Worm (Caenorhabditis elegans) whole organism, young adult: ENCODE data around the gene nmr-2.

Experiments
- B0019.2 ChIP-seq: fragments of 200-800 bp; sonication (Bioruptor generic); conservative IDR thresholded peaks from 2 replicates; pipeline ENCODE4 v1.3.6; 2022; ENCODE audit warnings: missing genetic modification reagents, missing genetic modification characterization, missing compliant biosample characterization
- B0035.1 ChIP-seq: sonication (generic microtip); optimal IDR thresholded peaks from 2 replicates; lab custom pipeline; 2016; ENCODE audit warnings: missing genetic modification characterization, mild to moderate bottlenecking, missing compliant biosample characterization, missing genotype, missing genetic modification reagents
- B0336.3 ChIP-seq: fragments of 200-800 bp; sonication (Bioruptor generic); IDR thresholded peaks from 2 replicates; pipeline ENCODE4 v1.3.6; 2022; ENCODE audit warnings: missing genetic modification characterization, missing compliant biosample characterization
- C17E4.6 ChIP-seq: fragments of 200-800 bp; sonication (Bioruptor generic); IDR thresholded peaks from 2 replicates; pipeline ENCODE4 v1.3.6; 2022; ENCODE audit warnings: missing genetic modification reagents, missing genetic modification characterization, missing compliant biosample characterization
- D2030.7 ChIP-seq: fragments of 200-800 bp; sonication (Bioruptor generic); IDR thresholded peaks from 2 replicates; pipeline ENCODE4 v1.3.6; 2022; ENCODE audit warnings: missing genetic modification reagents, missing genetic modification characterization, missing compliant biosample characterization
- F23B12.7 ChIP-seq: sonication (generic microtip); optimal IDR thresholded peaks from 2 replicates; lab custom pipeline; 2017; ENCODE audit warnings: missing genetic modification characterization, mild to moderate bottlenecking, missing compliant biosample characterization, antibody characterized with exemption, moderate library complexity; ENCODE audit not compliant: insufficient read depth
- F52B5.7 ChIP-seq: sonication (generic microtip); optimal IDR thresholded peaks from 2 replicates; lab custom pipeline; 2016; ENCODE audit warnings: mild to moderate bottlenecking, missing genetic modification characterization, missing compliant biosample characterization
- F55B11.4 ChIP-seq: sonication (generic microtip); optimal IDR thresholded peaks from 2 replicates; lab custom pipeline; 2016; ENCODE audit warnings: missing compliant biosample characterization, missing genetic modification characterization, borderline replicate concordance; ENCODE audit not compliant: insufficient read depth
- F57A8.1 ChIP-seq: fragments of 200-800 bp; sonication (Bioruptor generic); optimal IDR thresholded peaks from 2 replicates; lab custom pipeline; 2018; ENCODE audit warnings: mild to moderate bottlenecking, missing genetic modification characterization, moderate library complexity, missing compliant biosample characterization
- Y53F4B.3 ChIP-seq: fragments of 200-800 bp; sonication (Bioruptor generic); IDR thresholded peaks from 2 replicates; pipeline ENCODE4 v1.3.6; 2022; ENCODE audit warnings: missing genetic modification reagents, missing genetic modification characterization, missing compliant biosample characterization
- ZK185.1 ChIP-seq: sonication (generic microtip); optimal IDR thresholded peaks from 2 replicates; lab custom pipeline; 2016; ENCODE audit warnings: mild to moderate bottlenecking, missing genetic modification characterization, missing compliant biosample characterization; ENCODE audit not compliant: poor library complexity, severe bottlenecking
- athp-1 ChIP-seq: sonication (generic microtip); optimal IDR thresholded peaks from 2 replicates; lab custom pipeline; 2017; ENCODE audit warnings: mild to moderate bottlenecking, missing genetic modification characterization, missing compliant biosample characterization
- attf-3 ChIP-seq: fragments of 200-800 bp; sonication (Bioruptor generic); conservative IDR thresholded peaks from 2 replicates; pipeline ENCODE4 v1.3.6; 2022; ENCODE audit warnings: missing genetic modification reagents, missing genetic modification characterization, missing compliant biosample characterization
- cebp-1 ChIP-seq, 2 experiments: fragments of 200-800 bp in 1 of 2; sonication (Bioruptor generic) in 1 of 2; sonication (generic microtip) in 1 of 2; IDR thresholded peaks in 1 of 2; optimal IDR thresholded peaks in 1 of 2; 2 replicates each; pipeline versions ENCODE4 v1.3.6 to Lab custom; 2017 to 2022; ENCODE audit warnings: missing compliant biosample characterization in 2 of 2, missing genetic modification characterization in 2 of 2, mild to moderate bottlenecking in 1 of 2, missing genetic modification reagents in 1 of 2, moderate library complexity in 1 of 2
- ceh-40 ChIP-seq: fragments of 200-800 bp; sonication (Bioruptor generic); IDR thresholded peaks from 2 replicates; pipeline ENCODE4 v1.3.6; 2022; ENCODE audit warnings: missing genetic modification characterization, missing compliant biosample characterization
- chd-7 ChIP-seq: sonication (generic microtip); optimal IDR thresholded peaks from 2 replicates; lab custom pipeline; 2016; ENCODE audit warnings: mild to moderate bottlenecking, missing genetic modification characterization, moderate library complexity, missing compliant biosample characterization
- dox-1 ChIP-seq: fragments of 200-800 bp; sonication (Bioruptor generic); IDR thresholded peaks from 2 replicates; pipeline ENCODE4 v1.3.6; 2022; ENCODE audit warnings: missing genetic modification reagents, missing genetic modification characterization, missing compliant biosample characterization
- dpl-1 ChIP-seq: fragments of 150-350 bp; optimal IDR thresholded peaks from 2 replicates; lab custom pipeline; 2014; ENCODE audit warnings: missing biosample characterization, missing genetic modification reagents, missing genetic modification characterization
- egl-44 ChIP-seq: fragments of 200-800 bp; sonication (Bioruptor generic); IDR thresholded peaks from 2 replicates; pipeline ENCODE4 v1.3.6; 2022; ENCODE audit warnings: missing genetic modification reagents, missing genetic modification characterization, missing compliant biosample characterization
- gei-17 ChIP-seq: fragments of 200-800 bp; sonication (Bioruptor generic); optimal IDR thresholded peaks from 2 replicates; lab custom pipeline; 2018; ENCODE audit warnings: mild to moderate bottlenecking, missing genetic modification characterization, missing compliant biosample characterization
- hsf-1 ChIP-seq: fragments of 200-800 bp; sonication (Bioruptor generic); IDR thresholded peaks from 2 replicates; pipeline ENCODE4 v1.3.6; 2022; ENCODE audit warnings: missing genetic modification reagents, missing genetic modification characterization, missing compliant biosample characterization
- let-607 ChIP-seq, 2 experiments: fragments of 200-800 bp in 1 of 2; sonication (Bioruptor generic) in 1 of 2; sonication (generic microtip) in 1 of 2; optimal IDR thresholded peaks; 2 replicates each; lab custom pipeline; 2016 to 2018; ENCODE audit warnings: mild to moderate bottlenecking in 2 of 2, missing compliant biosample characterization in 2 of 2, missing genetic modification characterization in 2 of 2, moderate library complexity in 2 of 2, missing genotype in 1 of 2
- lin-26 ChIP-seq: fragments of 200-800 bp; sonication (Bioruptor generic); IDR thresholded peaks from 2 replicates; pipeline ENCODE4 v1.3.6; 2022; ENCODE audit warnings: missing genetic modification reagents, missing genetic modification characterization, missing compliant biosample characterization
- lin-40 ChIP-seq: sonication (generic microtip); optimal IDR thresholded peaks from 2 replicates; lab custom pipeline; 2016; ENCODE audit warnings: missing genetic modification characterization, mild to moderate bottlenecking, missing compliant biosample characterization, missing genotype, missing genetic modification reagents
- lin-54 ChIP-seq: fragments of 200-800 bp; sonication (Bioruptor generic); optimal IDR thresholded peaks from 2 replicates; lab custom pipeline; 2018; ENCODE audit warnings: mild to moderate bottlenecking, missing genetic modification characterization, missing compliant biosample characterization
- lsl-1 ChIP-seq: fragments of 200-800 bp; sonication (Bioruptor generic); optimal IDR thresholded peaks from 2 replicates; lab custom pipeline; 2018; ENCODE audit warnings: mild to moderate bottlenecking, missing genetic modification characterization, moderate library complexity, missing compliant biosample characterization
- madf-6 ChIP-seq: fragments of 200-800 bp; sonication (Bioruptor generic); IDR thresholded peaks from 2 replicates; pipeline ENCODE4 v1.3.6; 2022; ENCODE audit warnings: missing genetic modification reagents, missing genetic modification characterization, missing compliant biosample characterization
- mcd-1 ChIP-seq: fragments of 200-800 bp; sonication (Bioruptor generic); IDR thresholded peaks from 2 replicates; pipeline ENCODE4 v1.3.6; 2022; ENCODE audit warnings: missing genetic modification reagents, missing genetic modification characterization, missing compliant biosample characterization
- mel-28 ChIP-seq: sonication (generic microtip); optimal IDR thresholded peaks from 2 replicates; lab custom pipeline; 2016; ENCODE audit warnings: borderline replicate concordance, mild to moderate bottlenecking, missing genetic modification characterization, missing compliant biosample characterization
- nhr-120 ChIP-seq: fragments of 200-800 bp; sonication (Bioruptor generic); IDR thresholded peaks from 2 replicates; pipeline ENCODE4 v1.3.6; 2022; ENCODE audit warnings: missing genetic modification characterization, missing compliant biosample characterization
- nhr-179 ChIP-seq: sonication (generic microtip); optimal IDR thresholded peaks from 2 replicates; lab custom pipeline; 2016; ENCODE audit warnings: mild to moderate bottlenecking, missing genetic modification characterization, missing compliant biosample characterization
- nhr-27 ChIP-seq: fragments of 200-800 bp; sonication (Bioruptor generic); optimal IDR thresholded peaks from 2 replicates; lab custom pipeline; 2018; ENCODE audit warnings: mild to moderate bottlenecking, missing genetic modification characterization, moderate library complexity, missing compliant biosample characterization
- nhr-80 ChIP-seq: sonication (generic microtip); optimal IDR thresholded peaks from 2 replicates; lab custom pipeline; 2016; ENCODE audit warnings: missing genetic modification characterization, missing compliant biosample characterization
- nhr-90 ChIP-seq: sonication (generic microtip); optimal IDR thresholded peaks from 2 replicates; lab custom pipeline; 2016; ENCODE audit warnings: missing genotype, mild to moderate bottlenecking, missing genetic modification characterization, missing compliant biosample characterization
- rec-8 ChIP-seq, 2 experiments: sonication (generic microtip); optimal IDR thresholded peaks; 2 replicates each; lab custom pipeline; 2016; ENCODE audit warnings: mild to moderate bottlenecking in 2 of 2, missing genetic modification characterization in 2 of 2, missing genetic modification reagents in 2 of 2, missing genotype in 2 of 2, missing biosample characterization in 1 of 2, missing compliant biosample characterization in 1 of 2, moderate library complexity in 1 of 2
- rpc-1 ChIP-seq, 2 experiments: fragments of 150-350 bp in 1 of 2; sonication (generic microtip) in 1 of 2; optimal IDR thresholded peaks; 2 replicates each; lab custom pipeline; 2014 to 2018; ENCODE audit warnings: missing biosample characterization in 1 of 2, missing genetic modification characterization in 1 of 2, missing genetic modification reagents in 1 of 2, missing genotype in 1 of 2
- snpc-1.3 ChIP-seq: sonication (generic microtip); optimal IDR thresholded peaks from 2 replicates; lab custom pipeline; 2017; ENCODE audit warnings: missing genetic modification characterization, mild to moderate bottlenecking, missing compliant biosample characterization, antibody characterized with exemption, moderate library complexity, missing genotype, missing genetic modification reagents; ENCODE audit not compliant: insufficient read depth
- sptf-2 ChIP-seq: fragments of 200-800 bp; sonication (Bioruptor generic); optimal IDR thresholded peaks from 2 replicates; lab custom pipeline; 2018; ENCODE audit warnings: mild to moderate bottlenecking, missing genetic modification characterization, missing compliant biosample characterization
- tbx-9 ChIP-seq: sonication (generic microtip); optimal IDR thresholded peaks from 2 replicates; lab custom pipeline; 2016; ENCODE audit warnings: borderline replicate concordance, missing genetic modification characterization, inconsistent platforms, missing compliant biosample characterization
- ztf-25 ChIP-seq: fragments of 200-800 bp; sonication (Bioruptor generic); IDR thresholded peaks from 2 replicates; pipeline ENCODE4 v1.3.6; 2022; ENCODE audit warnings: missing genetic modification reagents, missing genetic modification characterization, missing compliant biosample characterization
- ztf-28 ChIP-seq: fragments of 200-800 bp; sonication (Bioruptor generic); IDR thresholded peaks from 2 replicates; pipeline ENCODE4 v1.3.6; 2022; ENCODE audit warnings: missing genetic modification reagents, missing genetic modification characterization, missing compliant biosample characterization

The nmr-2 gene

ce11 chrV:15057724-15058123 lies 46.3 kb upstream of the nmr-2 start:
- TF ChIP-seq B0019.2 (GFP tag; lab: Robert Waterston, UW) (no peak), nhr-27 (no peak), B0035.1 (tag; lab: Kevin White, UChicago) (no peak), lsl-1 (GFP tag; lab: Kevin White, UChicago) (no peak), let-607 (tag; optimal IDR thresholded peaks at IDR 0.05; lab: Kevin White, UChicago) (no peak), mcd-1 (GFP tag; lab: Robert Waterston, UW) (no peak), F55B11.4 (tag; lab: Kevin White, UChicago) (no peak), mel-28 (tag; lab: Kevin White, UChicago) (no peak), ZK185.1 (tag; lab: Kevin White, UChicago) (no peak), F52B5.7 (tag; lab: Kevin White, UChicago) (no peak), ceh-40 (no peak), dox-1 (GFP tag; lab: Robert Waterston, UW) (no peak), dpl-1 (no peak), nhr-179 (tag; lab: Kevin White, UChicago) (no peak), cebp-1 (GFP tag; IDR thresholded peaks at IDR 0.05; lab: Robert Waterston, UW) (no peak), cebp-1 (tag; optimal IDR thresholded peaks at IDR 0.05; lab: Kevin White, UChicago) (no peak)

ce11 chrV:15056346-15056839 lies 44.9 kb upstream of the nmr-2 start:
- TF ChIP-seq B0336.3 (GFP tag; lab: Robert Waterston, UW): peak; percentile 61
- no peak for TF ChIP-seq attf-3
- peak; percentile 76 for TF ChIP-seq lin-26 (GFP tag; lab: Robert Waterston, UW)
- TF ChIP-seq F23B12.7 (tag; lab: Kevin White, UChicago): no peak
- TF ChIP-seq madf-6 (GFP tag; lab: Robert Waterston, UW): peak; percentile 59
- no peak for TF ChIP-seq Y53F4B.3 (GFP tag; lab: Robert Waterston, UW)
- TF ChIP-seq snpc-1.3 (tag; lab: Kevin White, UChicago): no peak
- no peak for TF ChIP-seq lin-40 (tag; lab: Kevin White, UChicago)
- peak; percentile 12 for TF ChIP-seq lin-54 (GFP tag; lab: Kevin White, UChicago)
- TF ChIP-seq chd-7 (tag; lab: Kevin White, UChicago): peak; percentile 25
- TF ChIP-seq hsf-1 (GFP tag; lab: Robert Waterston, UW): 0 out of 2 replicates have a peak, but pooled peaks have one; percentile 53
- TF ChIP-seq, all 124 proteins: peak for 6

- TF ChIP-seq madf-6 (GFP tag; lab: Robert Waterston, UW) (peak; percentile 7; the same call in 1 of the 2 replicates), F57A8.1 (no peak), athp-1 (tag; lab: Kevin White, UChicago) (no peak)
- TF ChIP-seq, all 124 proteins: peak for 1
Measured at ce11 chrV:15055873-15056272, 44.4 kb upstream of the nmr-2 start, which contains the start of gene C25D7.16. C25D7.16 (plus strand) TSS chrV:15056173.

- TF ChIP-seq D2030.7 (GFP tag; lab: Robert Waterston, UW): no peak
- no peak for TF ChIP-seq C17E4.6
- TF ChIP-seq let-607 (tag; optimal IDR thresholded peaks at IDR 0.05; lab: Kevin White, UChicago): no peak
- no peak for TF ChIP-seq ztf-28
- no peak for TF ChIP-seq chd-7 (tag; lab: Kevin White, UChicago)
- no peak for TF ChIP-seq hsf-1 (GFP tag; lab: Robert Waterston, UW)
- TF ChIP-seq nhr-90: no peak
- no peak for TF ChIP-seq sptf-2 (GFP tag; lab: Kevin White, UChicago)
- TF ChIP-seq nhr-80 (tag; lab: Kevin White, UChicago): no peak
- TF ChIP-seq nhr-27: no peak
- no peak for TF ChIP-seq ztf-25 (GFP tag; lab: Robert Waterston, UW)
- no peak for TF ChIP-seq rpc-1 (optimal IDR thresholded peaks at IDR 0.05; lab: Kevin White, UChicago)
- TF ChIP-seq rpc-1 (tag; optimal IDR thresholded peaks at IDR 0.05; lab: Kevin White, UChicago): no peak
- no peak for TF ChIP-seq rec-8 (tag; optimal IDR thresholded peaks at IDR 0.05; lab: Kevin White, UChicago)
- TF ChIP-seq gei-17 (GFP tag; lab: Kevin White, UChicago): no peak
- no peak for TF ChIP-seq nhr-120 (GFP tag; lab: Robert Waterston, UW)
- TF ChIP-seq egl-44: no peak
- no peak for TF ChIP-seq tbx-9
Measured at ce11 chrV:15054733-15055132, 43.3 kb upstream of the nmr-2 start.
